Worm (Caenorhabditis elegans) whole organism, early embryonic: ENCODE measurements around the gene F14H3.4.

Source experiments
- B0310.2 ChIP-seq: sonication (generic microtip); optimal IDR thresholded peaks from 2 replicates; lab custom pipeline; 2016; ENCODE audit warnings: mild to moderate bottlenecking, missing genetic modification characterization, missing compliant biosample characterization
- ama-1 ChIP-seq: fragments of 150-350 bp; optimal IDR thresholded peaks from 2 replicates; lab custom pipeline; 2014
- ceh-36 ChIP-seq: sonication (generic microtip); optimal IDR thresholded peaks from 2 replicates; lab custom pipeline; 2016; ENCODE audit warnings: missing genetic modification characterization, inconsistent platforms, missing compliant biosample characterization
- flt-1 ChIP-seq: fragments of 200-800 bp; sonication (Bioruptor generic); IDR thresholded peaks from 2 replicates; pipeline ENCODE4 v1.3.6; 2022; ENCODE audit warnings: missing genetic modification characterization, missing compliant biosample characterization
- hmbx-1 ChIP-seq: sonication (generic microtip); optimal IDR thresholded peaks from 2 replicates; lab custom pipeline; 2016; ENCODE audit warnings: mild to moderate bottlenecking, missing genetic modification characterization, missing compliant biosample characterization
- hmg-4 ChIP-seq: fragments of 200-800 bp; sonication (Bioruptor generic); optimal IDR thresholded peaks from 2 replicates; lab custom pipeline; 2018; ENCODE audit warnings: mild to moderate bottlenecking, missing genetic modification characterization, missing compliant biosample characterization
- hnd-1 ChIP-seq: sonication (generic microtip); optimal IDR thresholded peaks from 2 replicates; lab custom pipeline; 2016; ENCODE audit warnings: missing genetic modification characterization, missing compliant biosample characterization
- pes-1 ChIP-seq: fragments of 200-800 bp; sonication (Bioruptor generic); IDR thresholded peaks from 2 replicates; pipeline ENCODE4 v1.3.6; 2022; ENCODE audit warnings: missing genetic modification reagents, missing genetic modification characterization, missing compliant biosample characterization
- scrt-1 ChIP-seq: fragments of 200-800 bp; sonication (Bioruptor generic); IDR thresholded peaks from 2 replicates; pipeline ENCODE4 v1.3.6; 2022; ENCODE audit warnings: missing genetic modification characterization, missing compliant biosample characterization
- tbx-37 ChIP-seq: fragments of 200-800 bp; sonication (Bioruptor generic); conservative IDR thresholded peaks from 2 replicates; pipeline ENCODE4 v1.3.6; 2022; ENCODE audit warnings: missing genetic modification reagents, missing genetic modification characterization, missing compliant biosample characterization

ce11 chrV:16032761-16033160, 22.1 kb downstream of the F14H3.4 start, which contains the start of gene T10C6.16:
- TF ChIP-seq hnd-1 (tag; lab: Kevin White, UChicago), result no peak
- TF ChIP-seq ama-1 (lab: Kevin White, UChicago), result no peak
- no peak for TF ChIP-seq tbx-37 (GFP tag; lab: Robert Waterston, UW)
- no peak for TF ChIP-seq flt-1 (GFP tag; lab: Robert Waterston, UW)
- no peak for TF ChIP-seq hmg-4 (GFP tag; lab: Kevin White, UChicago)
- TF ChIP-seq scrt-1, result no peak
- no peak for TF ChIP-seq ceh-36 (tag; lab: Kevin White, UChicago)
- TF ChIP-seq pes-1 (GFP tag; lab: Robert Waterston, UW), result no peak
- no peak for TF ChIP-seq B0310.2
- no peak for TF ChIP-seq hmbx-1 (tag; lab: Kevin White, UChicago)
